Fruit fly (Drosophila melanogaster): ENCODE measurements around the gene CG3402.
A peak's percentile ranks its signal among the peaks of the same experiment; 100 is the strongest.

Gene CG3402

DNA sequence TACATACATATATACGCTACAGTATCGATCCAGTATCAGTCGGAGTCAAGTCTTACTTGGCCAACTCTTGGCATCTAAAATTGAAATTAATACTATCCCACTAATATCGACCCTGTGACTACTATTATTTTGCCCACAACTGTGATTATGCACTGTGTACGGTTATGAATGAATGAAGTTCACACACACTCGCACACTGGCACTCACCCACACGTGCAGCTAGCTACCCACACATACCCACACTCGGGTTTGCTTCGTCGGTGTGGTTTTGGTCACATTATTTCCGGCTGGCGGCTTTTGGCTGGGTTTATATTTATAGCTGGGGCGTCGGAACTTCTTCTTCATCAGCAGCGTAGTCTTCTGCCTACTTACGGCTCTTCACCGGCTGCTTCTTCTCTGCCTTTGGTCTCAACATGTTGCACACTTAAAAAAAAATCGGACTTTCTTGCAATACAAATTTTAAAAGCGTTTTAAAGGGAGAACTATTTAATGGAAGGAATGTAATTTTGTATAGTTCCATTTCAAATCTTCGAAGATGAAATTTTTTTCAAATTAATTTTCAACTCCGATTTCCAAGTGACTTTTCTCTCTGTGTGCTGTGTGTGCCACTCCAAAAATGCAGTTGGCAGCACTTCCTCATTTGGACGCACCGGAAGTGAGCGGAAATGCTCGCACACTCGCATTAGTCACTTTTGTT is 18.2 kb downstream of the CG3402 start (continued):
- TF ChIP-seq tx (GFP tag; optimal IDR thresholded peaks at IDR 0.05) (peak; percentile 88), CG11560 (tag; IDR thresholded peaks at IDR 0.05) (peak; percentile 58; the same call in 2 of the 3 replicates), tap (tag; optimal IDR thresholded peaks at IDR 0.05) (peak; percentile 91), Max (GFP tag; optimal IDR thresholded peaks at IDR 0.05) (peak; percentile 76), Mrtf (GFP tag; IDR thresholded peaks at IDR 0.05) (peak; percentile 87), Lim3 (GFP tag; IDR thresholded peaks at IDR 0.05) (peak; percentile 82), gsb (GFP tag; IDR thresholded peaks at IDR 0.05) (peak; percentile 64; the same call in 1 of the 2 replicates), z (GFP tag; IDR thresholded peaks at IDR 0.05) (0 out of 3 replicates have a peak, but pooled peaks have one; percentile 7), usp (GFP tag; optimal IDR thresholded peaks at IDR 0.05) (no peak), CG11723 (GFP tag; optimal IDR thresholded peaks at IDR 0.05) (peak; percentile 87), chn (GFP tag; optimal IDR thresholded peaks at IDR 0.05) (peak; percentile 91), CG11696 (GFP tag; IDR thresholded peaks at IDR 0.05) (peak; percentile 58; the same call in 1 of the 2 replicates), CG1603 (tag; optimal IDR thresholded peaks at IDR 0.05) (peak; percentile 93), CG10147 (GFP tag; optimal IDR thresholded peaks at IDR 0.05) (peak; percentile 59), CG12071 (GFP tag; optimal IDR thresholded peaks at IDR 0.05) (peak; percentile 84), CG5180 (GFP tag; optimal IDR thresholded peaks at IDR 0.05) (peak; percentile 63), grn (GFP tag; optimal IDR thresholded peaks at IDR 0.05) (peak; percentile 56), crc (GFP tag; optimal IDR thresholded peaks at IDR 0.05) (peak; percentile 92), vfl (GFP tag; optimal IDR thresholded peaks at IDR 0.05) (peak; percentile 28), Hsf (GFP tag; optimal IDR thresholded peaks at IDR 0.05) (peak; percentile 92), CG12391 (tag; optimal IDR thresholded peaks at IDR 0.05) (peak; percentile 95), B-H1 (GFP tag; IDR thresholded peaks at IDR 0.05) (peak; percentile 91), CG14965 (GFP tag; optimal IDR thresholded peaks at IDR 0.05; ENCODE audit: borderline replicate concordance) (peak; percentile 78), Stat92E (GFP tag; optimal IDR thresholded peaks at IDR 0.05) (peak in 1 of 3 experiments; percentile 83), Nf-YC (tag; optimal IDR thresholded peaks at IDR 0.05) (peak; percentile 26), Lhr (GFP tag; optimal IDR thresholded peaks at IDR 0.05) (peak; percentile 88), Ada2b (GFP tag; IDR thresholded peaks at IDR 0.05) (peak; percentile 91), Xrp1 (GFP tag; IDR thresholded peaks at IDR 0.05) (peak; percentile 96), Blimp-1 (GFP tag; optimal IDR thresholded peaks at IDR 0.05) (peak; percentile 94), HLHmδ (GFP tag; optimal IDR thresholded peaks at IDR 0.05) (no peak), mld (GFP tag; IDR thresholded peaks at IDR 0.05; ENCODE audit: partially characterized antibody) (no peak), pho (GFP tag; optimal IDR thresholded peaks at IDR 0.05) (peak; percentile 77), hb (GFP tag; IDR thresholded peaks at IDR 0.05; ENCODE audit: partially characterized antibody) (no peak), MBD-R2 (GFP tag; IDR thresholded peaks at IDR 0.05) (no peak; the same call in 1 of the 2 replicates), sr (GFP tag; IDR thresholded peaks at IDR 0.05) (peak; percentile 87), bbx (GFP tag; IDR thresholded peaks at IDR 0.05; ENCODE audit: partially characterized antibody) (no peak), hbn (GFP tag; IDR thresholded peaks at IDR 0.05; ENCODE audit: partially characterized antibody) (no peak), CG10209 (GFP tag; optimal IDR thresholded peaks at IDR 0.05) (peak; percentile 93), Atf3 (GFP tag; optimal IDR thresholded peaks at IDR 0.05) (peak; percentile 93), Six4 (GFP tag; optimal IDR thresholded peaks at IDR 0.05) (peak; percentile 94), CG7372 (GFP tag; IDR thresholded peaks at IDR 0.05) (peak; percentile 68), mirr (GFP tag; optimal IDR thresholded peaks at IDR 0.05) (no peak), crp (GFP tag; optimal IDR thresholded peaks at IDR 0.05) (peak in 1 of 2 experiments; percentile 56), CG11504 (tag; optimal IDR thresholded peaks at IDR 0.05) (peak; percentile 92), CG31365 (tag; optimal IDR thresholded peaks at IDR 0.05) (peak; percentile 54), Nf-YA (GFP tag; IDR thresholded peaks at IDR 0.05) (peak; percentile 87), CG10654 (GFP tag; optimal IDR thresholded peaks at IDR 0.05) (peak; percentile 91), Hr78 (GFP tag; optimal IDR thresholded peaks at IDR 0.05) (no peak)

All from whole organism, embryonic.